Fruit fly (Drosophila melanogaster): ENCODE measurements around the gene CG17746.
A peak's percentile ranks its signal among the peaks of the same experiment; 100 is the strongest.

CG17746 gene

DNA sequence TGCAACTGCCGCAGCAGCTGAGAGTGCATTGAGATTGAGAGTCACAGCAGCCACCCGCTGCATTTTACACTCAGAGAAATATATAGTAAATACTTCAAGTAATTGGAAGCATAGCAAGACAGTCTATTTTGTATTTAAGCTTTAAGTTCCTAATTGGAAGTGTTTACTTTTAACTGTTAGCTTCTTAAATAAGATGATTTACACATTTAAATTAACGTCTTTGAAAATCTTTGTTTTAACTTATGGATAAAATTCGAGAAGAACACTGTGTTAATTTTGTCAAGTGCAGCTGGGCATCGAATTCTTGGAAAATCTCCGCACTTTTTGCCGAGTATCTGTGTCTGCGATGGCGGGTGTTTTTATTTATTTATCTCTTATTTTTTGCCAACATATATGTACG is 20.3 kb upstream of the CG17746 start (continued):
- no peak for TF ChIP-seq emc (GFP tag; optimal IDR thresholded peaks at IDR 0.05)
- no peak for TF ChIP-seq fd102C (GFP tag; optimal IDR thresholded peaks at IDR 0.05)
- TF ChIP-seq TFAM (GFP tag; optimal IDR thresholded peaks at IDR 0.05), result no peak
- no peak for TF ChIP-seq esg (GFP tag; conservative IDR thresholded peaks at IDR 0.05)
- TF ChIP-seq Tbp (GFP tag; optimal IDR thresholded peaks at IDR 0.05), result no peak
- TF ChIP-seq Xrp1 (GFP tag; IDR thresholded peaks at IDR 0.05), result peak; percentile 45; the same call in 1 of the 2 replicates
- TF ChIP-seq luna (GFP tag; optimal IDR thresholded peaks at IDR 0.05), result no peak
- TF ChIP-seq CG14014 (GFP tag; IDR thresholded peaks at IDR 0.05), result no peak
- peak; percentile 42; the same call in 1 of the 2 replicates for TF ChIP-seq Ada2b (GFP tag; IDR thresholded peaks at IDR 0.05)
- TF ChIP-seq nmo (GFP tag; optimal IDR thresholded peaks at IDR 0.05), result peak; percentile 5
- no peak for TF ChIP-seq fd96Cb (tag; optimal IDR thresholded peaks at IDR 0.05)
- no peak for TF ChIP-seq CG17186 (GFP tag; optimal IDR thresholded peaks at IDR 0.05)
- peak; percentile 24 for TF ChIP-seq CG1603 (tag; optimal IDR thresholded peaks at IDR 0.05)
- peak; percentile 24 for TF ChIP-seq gem (tag; optimal IDR thresholded peaks at IDR 0.05)
- no peak for TF ChIP-seq Hr3 (GFP tag; optimal IDR thresholded peaks at IDR 0.05)
- peak; percentile 9 for TF ChIP-seq phol (tag; optimal IDR thresholded peaks at IDR 0.05)
- no peak for TF ChIP-seq CG9727 (GFP tag; optimal IDR thresholded peaks at IDR 0.05)
- no peak for TF ChIP-seq fd3F (GFP tag; optimal IDR thresholded peaks at IDR 0.05)
- no peak for TF ChIP-seq MESR4 (GFP tag; optimal IDR thresholded peaks at IDR 0.05)
- TF ChIP-seq CG13296 (GFP tag; optimal IDR thresholded peaks at IDR 0.05), result no peak
- TF ChIP-seq CG14667 (GFP tag; IDR thresholded peaks at IDR 0.05), result no peak
- peak; percentile 35; the same call in 1 of the 2 replicates for TF ChIP-seq ranshi (GFP tag; IDR thresholded peaks at IDR 0.05)
- no peak for TF ChIP-seq CG1024 (GFP tag; IDR thresholded peaks at IDR 0.05)
- TF ChIP-seq ewg (GFP tag; optimal IDR thresholded peaks at IDR 0.05), result no peak
- no peak for TF ChIP-seq CG14965 (GFP tag; optimal IDR thresholded peaks at IDR 0.05; ENCODE audit: borderline replicate concordance)
- no peak for TF ChIP-seq ci (GFP tag; IDR thresholded peaks at IDR 0.05)
- TF ChIP-seq CG9609 (GFP tag; optimal IDR thresholded peaks at IDR 0.05), result no peak

DNA sequence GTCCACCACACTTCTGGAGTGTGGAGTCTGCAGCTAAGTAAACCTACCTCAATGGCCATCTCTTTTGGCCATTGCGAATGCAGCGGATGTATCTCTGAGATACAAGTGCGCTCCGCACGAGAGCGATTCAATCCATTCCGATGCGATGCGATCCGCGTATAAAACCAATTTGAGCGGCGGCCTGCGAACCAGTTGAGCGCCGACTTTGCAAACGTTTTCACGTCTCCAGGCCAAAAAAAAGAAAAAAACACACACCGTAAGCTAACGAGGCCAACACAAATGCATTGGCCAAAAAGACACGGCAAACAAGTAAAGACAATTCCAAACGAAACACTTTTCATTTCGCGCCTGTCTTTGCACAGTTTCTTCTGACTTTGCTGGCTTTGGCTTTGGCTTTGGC is 18.3 kb upstream of the CG17746 start, which contains the start of gene ckd:
TSS of gene ckd (plus strand) at position 189 of the 400 bp plus-strand sequence.
- TF ChIP-seq vvl (GFP tag; IDR thresholded peaks at IDR 0.05) (0 out of 2 replicates have a peak, but pooled peaks have one; percentile 26), abd-A (tag; optimal IDR thresholded peaks at IDR 0.05) (no peak), CG12769 (tag; optimal IDR thresholded peaks at IDR 0.05) (peak; percentile 10), chinmo (GFP tag; IDR thresholded peaks at IDR 0.05; ENCODE audit: partially characterized antibody) (peak; percentile 77; the same call in 1 of the 4 replicates), repo (GFP tag; optimal IDR thresholded peaks at IDR 0.05) (no peak), nom (GFP tag; optimal IDR thresholded peaks at IDR 0.05) (peak; percentile 49), Jarid2 (GFP tag; optimal IDR thresholded peaks at IDR 0.05) (peak; percentile 13), Drgx (GFP tag; IDR thresholded peaks at IDR 0.05) (peak; percentile 36; the same call in 1 of the 2 replicates), Trl (optimal IDR thresholded peaks at IDR 0.05) (peak in 1 of 2 experiments; percentile 1), Trl (GFP tag; optimal IDR thresholded peaks at IDR 0.05) (no peak), lbe (GFP tag; optimal IDR thresholded peaks at IDR 0.05) (peak; percentile 33)

DNA sequence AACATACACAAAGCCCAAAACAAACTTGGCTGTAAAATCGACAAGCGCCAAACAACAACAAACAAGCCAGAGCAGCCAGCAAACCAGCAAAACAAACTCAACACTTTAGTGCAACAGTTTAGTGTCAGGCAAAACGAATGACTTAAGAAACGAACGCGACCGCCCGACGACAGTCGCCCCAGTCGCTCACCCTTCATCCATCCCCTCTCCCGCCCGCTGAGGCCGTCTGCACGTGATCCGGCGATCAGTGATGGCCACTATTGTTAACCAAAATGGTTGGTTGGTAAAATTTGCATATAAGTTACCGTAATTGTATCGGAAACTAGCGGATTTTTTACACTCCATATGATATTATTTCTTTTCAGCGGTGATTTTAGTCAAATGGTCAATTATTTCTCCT is 14.3 kb upstream of the CG17746 start:
- TF ChIP-seq Gsc (GFP tag; IDR thresholded peaks at IDR 0.05), result no peak
- no peak for TF ChIP-seq Sry-β (GFP tag; optimal IDR thresholded peaks at IDR 0.05)
- 0 out of 3 replicates have a peak, but pooled peaks have one; percentile 10 for TF ChIP-seq ase (GFP tag; IDR thresholded peaks at IDR 0.05)
- peak; percentile 69 for TF ChIP-seq vvl (GFP tag; IDR thresholded peaks at IDR 0.05)
- peak; percentile 86 for TF ChIP-seq cwo (GFP tag; optimal IDR thresholded peaks at IDR 0.05)
- no peak for TF ChIP-seq usp (GFP tag; optimal IDR thresholded peaks at IDR 0.05)
- TF ChIP-seq Bdp1 (GFP tag; optimal IDR thresholded peaks at IDR 0.05), result no peak
- TF ChIP-seq Neu2 (GFP tag; optimal IDR thresholded peaks at IDR 0.05; ENCODE audit: borderline replicate concordance), result no peak
- no peak for TF ChIP-seq ap (GFP tag; IDR thresholded peaks at IDR 0.05)
- no peak for TF ChIP-seq pum (GFP tag; optimal IDR thresholded peaks at IDR 0.05)
- TF ChIP-seq ATbp (GFP tag; optimal IDR thresholded peaks at IDR 0.05), result no peak
- no peak for TF ChIP-seq CG33213 (GFP tag; optimal IDR thresholded peaks at IDR 0.05)
- no peak for TF ChIP-seq stc (GFP tag; IDR thresholded peaks at IDR 0.05)
- no peak for TF ChIP-seq fu2 (GFP tag; optimal IDR thresholded peaks at IDR 0.05)

Data from whole organism, embryonic.